Fruit fly (Drosophila melanogaster) whole organism, embryonic: Measurements from ENCODE around the gene gammaCOP.

Experiments
- Atf-2 ChIP-seq: fragments of 200-800 bp; sonication (Bioruptor generic); optimal IDR thresholded peaks from 2 replicates; lab custom pipeline; 2016; ENCODE audit warnings: missing biosample characterization, missing genetic modification characterization
- Bgb ChIP-seq: fragments of 200-800 bp; sonication (Bioruptor generic); IDR thresholded peaks from 2 replicates; pipeline ENCODE4 v1.3.6; 2022; ENCODE audit warnings: missing biosample characterization, missing genetic modification characterization; ENCODE audit not compliant: partially characterized antibody
- Blimp-1 ChIP-seq: fragments of 200-800 bp; sonication (Bioruptor generic); optimal IDR thresholded peaks from 3 replicates; lab custom pipeline; 2018; ENCODE audit warnings: missing biosample characterization, missing genetic modification characterization, mild to moderate bottlenecking, moderate library complexity, missing genetic modification reagents
- CG11504 ChIP-seq: fragments of 200-800 bp; sonication (Bioruptor generic); optimal IDR thresholded peaks from 3 replicates; lab custom pipeline; 2019; ENCODE audit warnings: missing biosample characterization, mild to moderate bottlenecking, missing genetic modification characterization, moderate library complexity
- CG11560 ChIP-seq: fragments of 200-800 bp; sonication (Bioruptor generic); IDR thresholded peaks from 3 replicates; pipeline ENCODE4 v1.3.6; 2022; ENCODE audit warnings: missing biosample characterization, missing genetic modification characterization
- CG12071 ChIP-seq: fragments of 200-800 bp; sonication (Bioruptor generic); optimal IDR thresholded peaks from 3 replicates; lab custom pipeline; 2018; ENCODE audit warnings: missing biosample characterization, mild to moderate bottlenecking, missing genetic modification characterization
- CG12219 ChIP-seq: fragments of 200-800 bp; sonication (Bioruptor generic); optimal IDR thresholded peaks from 3 replicates; lab custom pipeline; 2018; ENCODE audit warnings: missing biosample characterization, mild to moderate bottlenecking, missing genetic modification characterization
- CG1529 ChIP-seq: fragments of 200-800 bp; sonication (Bioruptor generic); optimal IDR thresholded peaks from 3 replicates; lab custom pipeline; 2018; ENCODE audit warnings: missing biosample characterization, missing genetic modification characterization
- CG16813 ChIP-seq: fragments of 200-800 bp; sonication (Bioruptor generic); IDR thresholded peaks from 3 replicates; pipeline ENCODE4 v1.3.6; 2022; ENCODE audit warnings: missing biosample characterization, missing genetic modification characterization; ENCODE audit not compliant: partially characterized antibody
- CG16815 ChIP-seq: fragments of 200-800 bp; sonication (Bioruptor generic); optimal IDR thresholded peaks from 3 replicates; lab custom pipeline; 2017; ENCODE audit warnings: missing biosample characterization, mild to moderate bottlenecking, missing genetic modification characterization
- CG18476 ChIP-seq: fragments of 200-800 bp; sonication (Bioruptor generic); optimal IDR thresholded peaks from 2 replicates; lab custom pipeline; 2016; ENCODE audit warnings: missing biosample characterization, mild to moderate bottlenecking, missing genetic modification characterization
- CG30431 ChIP-seq: fragments of 200-800 bp; sonication (Bioruptor generic); optimal IDR thresholded peaks from 2 replicates; lab custom pipeline; 2017; ENCODE audit warnings: missing biosample characterization, missing genetic modification characterization
- CG31441 ChIP-seq: fragments of 200-800 bp; sonication (Bioruptor generic); IDR thresholded peaks from 2 replicates; pipeline ENCODE4 v1.3.6; 2022; ENCODE audit warnings: missing biosample characterization, missing genetic modification characterization
- CG3407 ChIP-seq: fragments of 200-800 bp; sonication (Bioruptor generic); optimal IDR thresholded peaks from 2 replicates; lab custom pipeline; 2018; ENCODE audit warnings: missing biosample characterization, mild to moderate bottlenecking, missing genetic modification characterization
- CG3726 ChIP-seq: fragments of 200-800 bp; sonication (Bioruptor generic); IDR thresholded peaks from 3 replicates; pipeline ENCODE4, ENCODE4 v1.3.6; 2022; ENCODE audit warnings: missing biosample characterization, missing genetic modification characterization
- CG43689 ChIP-seq: fragments of 200-800 bp; sonication (Bioruptor generic); IDR thresholded peaks from 2 replicates; pipeline ENCODE4 v1.3.6; 2022; ENCODE audit warnings: missing biosample characterization, missing genetic modification characterization
- CG5180 ChIP-seq: fragments of 200-800 bp; sonication (Bioruptor generic); optimal IDR thresholded peaks from 3 replicates; lab custom pipeline; 2017; ENCODE audit warnings: missing biosample characterization, missing genetic modification characterization, mild to moderate bottlenecking, moderate library complexity, missing genetic modification reagents
- CG7357 ChIP-seq: fragments of 200-800 bp; sonication (Bioruptor generic); IDR thresholded peaks from 3 replicates; pipeline ENCODE4 v1.3.6; 2022; ENCODE audit warnings: missing biosample characterization, missing genetic modification characterization
- CkIIα-i1 ChIP-seq: fragments of 200-800 bp; sonication (Bioruptor generic); IDR thresholded peaks from 2 replicates; pipeline ENCODE4 v1.3.6; 2022; ENCODE audit warnings: missing biosample characterization, missing genetic modification characterization
- Dbx ChIP-seq: fragments of 200-800 bp; sonication (Bioruptor generic); IDR thresholded peaks from 3 replicates; pipeline ENCODE4 v1.3.6; 2022; ENCODE audit warnings: missing biosample characterization, missing genetic modification characterization
- Dp ChIP-seq: fragments of 200-800 bp; sonication (Bioruptor generic); optimal IDR thresholded peaks from 2 replicates; lab custom pipeline; 2018; ENCODE audit warnings: missing biosample characterization, mild to moderate bottlenecking, missing genetic modification characterization, moderate library complexity
- Eip74EF ChIP-seq, 2 experiments: fragments of 200-800 bp in 1 of 2; fragments of >200 bp in 1 of 2; sonication (Bioruptor generic) in 1 of 2; optimal IDR thresholded peaks; 2 replicates each; lab custom pipeline; 2017 to 2019; ENCODE audit warnings: missing biosample characterization in 2 of 2, missing genetic modification characterization in 2 of 2, mild to moderate bottlenecking in 1 of 2, moderate library complexity in 1 of 2
- Ets65A ChIP-seq: fragments of 200-800 bp; sonication (Bioruptor generic); peaks from one replicate; lab custom pipeline; 2016; ENCODE audit warnings: missing biosample characterization, missing genetic modification characterization
- HLH4C ChIP-seq: fragments of 200-800 bp; sonication (Bioruptor generic); IDR thresholded peaks from 3 replicates; pipeline ENCODE4 v1.3.6; 2022; ENCODE audit warnings: missing biosample characterization, missing genetic modification characterization; ENCODE audit not compliant: partially characterized antibody
- Hey ChIP-seq: fragments of 200-800 bp; sonication (Bioruptor generic); optimal IDR thresholded peaks from 3 replicates; lab custom pipeline; 2018; ENCODE audit warnings: missing biosample characterization, mild to moderate bottlenecking, missing genetic modification characterization
- Hr51 ChIP-seq, 2 experiments: fragments of 200-800 bp; sonication (Bioruptor generic); optimal IDR thresholded peaks; 2 replicates in 1 of 2; 3 replicates in 1 of 2; lab custom pipeline; 2016 to 2018; ENCODE audit warnings: missing biosample characterization in 2 of 2, missing genetic modification characterization in 2 of 2, mild to moderate bottlenecking in 1 of 2, moderate library complexity in 1 of 2
- Mrtf ChIP-seq: fragments of 200-800 bp; sonication (Bioruptor generic); IDR thresholded peaks from 3 replicates; pipeline ENCODE4 v1.3.6; 2022; ENCODE audit warnings: missing biosample characterization, missing genetic modification characterization
- NC2β ChIP-seq: fragments of 200-800 bp; sonication (Bioruptor generic); optimal IDR thresholded peaks from 2 replicates; lab custom pipeline; 2016; ENCODE audit warnings: missing biosample characterization, missing genetic modification characterization
- Side ChIP-seq: fragments of 200-800 bp; sonication (Bioruptor generic); optimal IDR thresholded peaks from 2 replicates; lab custom pipeline; 2016; ENCODE audit warnings: missing biosample characterization, missing genetic modification characterization
- Trl ChIP-seq, 3 experiments: fragments of >200 bp in 2 of 3; fragments of 200-800 bp in 1 of 3; sonication (Bioruptor generic) in 1 of 3; optimal IDR thresholded peaks; 2 replicates in 1 of 3; 3 replicates in 2 of 3; lab custom pipeline; 2016 to 2017; ENCODE audit warnings: missing biosample characterization in 1 of 3, missing genetic modification characterization in 1 of 3
- aop ChIP-seq: fragments of 200-800 bp; sonication (Bioruptor generic); IDR thresholded peaks from 2 replicates; pipeline ENCODE4 v1.3.6; 2022; ENCODE audit warnings: missing biosample characterization, missing genetic modification characterization
- cad ChIP-seq: fragments of >200 bp; optimal IDR thresholded peaks from 2 replicates; lab custom pipeline; 2017; ENCODE audit warnings: missing biosample characterization, missing genetic modification characterization
- crc ChIP-seq: fragments of 200-800 bp; sonication (Bioruptor generic); optimal IDR thresholded peaks from 2 replicates; lab custom pipeline; 2016; ENCODE audit warnings: missing biosample characterization, missing genetic modification characterization
- da ChIP-seq: fragments of 200-800 bp; sonication (Bioruptor generic); optimal IDR thresholded peaks from 2 replicates; lab custom pipeline; 2016; ENCODE audit warnings: missing biosample characterization, missing genetic modification characterization
- dmrt11E ChIP-seq: fragments of 200-800 bp; sonication (Bioruptor generic); optimal IDR thresholded peaks from 3 replicates; lab custom pipeline; 2018; ENCODE audit warnings: missing biosample characterization, mild to moderate bottlenecking, missing genetic modification characterization, moderate library complexity
- en ChIP-seq: fragments of 200-800 bp; sonication (Bioruptor generic); optimal IDR thresholded peaks from 2 replicates; lab custom pipeline; 2016; ENCODE audit warnings: missing biosample characterization, missing genetic modification characterization
- insv ChIP-seq, 2 experiments: fragments of 200-800 bp; sonication (Bioruptor generic); optimal IDR thresholded peaks; 3 replicates each; lab custom pipeline; 2016 to 2018; ENCODE audit warnings: missing biosample characterization in 2 of 2, missing genetic modification characterization in 2 of 2
- pan ChIP-seq, 4 experiments: fragments of >200 bp in 3 of 4; fragments of 200-800 bp in 1 of 4; sonication (Bioruptor generic) in 1 of 4; optimal IDR thresholded peaks in 3 of 4; IDR thresholded peaks in 1 of 4; 2 replicates each; pipeline versions ENCODE4 v1.3.6 to Lab custom; 2017 to 2022; ENCODE audit warnings: missing biosample characterization in 2 of 4, missing genetic modification characterization in 2 of 4, mixed read lengths in 1 of 4
- peb ChIP-seq: fragments of 200-800 bp; sonication (Bioruptor generic); IDR thresholded peaks from 2 replicates; pipeline ENCODE4 v1.3.6; 2022; ENCODE audit warnings: missing biosample characterization, missing genetic modification characterization
- pfk ChIP-seq: fragments of 200-800 bp; sonication (Bioruptor generic); optimal IDR thresholded peaks from 2 replicates; lab custom pipeline; 2018; ENCODE audit warnings: missing biosample characterization, mild to moderate bottlenecking, missing genetic modification characterization, moderate library complexity
- row ChIP-seq: fragments of 200-800 bp; sonication (Bioruptor generic); IDR thresholded peaks from 3 replicates; pipeline ENCODE4 v1.3.6; 2022; ENCODE audit warnings: missing biosample characterization, missing genetic modification characterization
- schlank ChIP-seq: fragments of 200-800 bp; sonication (Bioruptor generic); optimal IDR thresholded peaks from 2 replicates; lab custom pipeline; 2018; ENCODE audit warnings: missing biosample characterization, mild to moderate bottlenecking, missing genetic modification characterization
- so ChIP-seq: fragments of 200-800 bp; sonication (Bioruptor generic); IDR thresholded peaks from 3 replicates; pipeline ENCODE4 v1.3.6; 2022; ENCODE audit warnings: missing biosample characterization, missing genetic modification characterization
- stwl ChIP-seq: fragments of 200-800 bp; sonication (Bioruptor generic); optimal IDR thresholded peaks from 3 replicates; lab custom pipeline; 2018; ENCODE audit warnings: missing biosample characterization, mild to moderate bottlenecking, missing genetic modification characterization, moderate library complexity
- trem ChIP-seq: fragments of 200-800 bp; optimal IDR thresholded peaks from 3 replicates; lab custom pipeline; 2019; ENCODE audit warnings: missing biosample characterization, mild to moderate bottlenecking, missing genetic modification characterization, moderate library complexity
- ttk ChIP-seq: fragments of 200-800 bp; sonication (Bioruptor generic); IDR thresholded peaks from 2 replicates; pipeline ENCODE4 v2.1.2; 2022; ENCODE audit warnings: missing biosample characterization, missing genetic modification characterization
- zen ChIP-seq: fragments of 200-800 bp; sonication (Bioruptor generic); optimal IDR thresholded peaks from 3 replicates; lab custom pipeline; 2018; ENCODE audit warnings: missing biosample characterization, mild to moderate bottlenecking, missing genetic modification characterization, moderate library complexity
- zen2 ChIP-seq: fragments of 200-800 bp; sonication (Bioruptor generic); IDR thresholded peaks from 3 replicates; pipeline ENCODE4 v1.3.6; 2022; ENCODE audit warnings: missing biosample characterization, missing genetic modification characterization; ENCODE audit not compliant: partially characterized antibody

gammaCOP gene

dm6 chr3R:31592256-31592879 lies 20.4 kb downstream of the gammaCOP start, which contains the start of gene CG1774 (continued):
- TF ChIP-seq Mrtf (GFP tag; lab: Robert Waterston, UW) (peak; percentile 41; the same call in 1 of the 3 replicates), Bgb (GFP tag; lab: Robert Waterston, UW) (no peak), Atf-2 (GFP tag; lab: Kevin White, UChicago) (peak; percentile 60), schlank (tag; lab: Kevin White, UChicago) (peak; percentile 78), en (peak; percentile 52), CG11560 (tag; lab: Robert Waterston, UW) (peak; percentile 52; the same call in 1 of the 3 replicates), HLH4C (GFP tag; lab: Robert Waterston, UW) (no peak), CG1529 (peak; percentile 37), CkIIα-i1 (no peak), pfk (GFP tag; lab: Kevin White, UChicago) (no peak), CG11504 (tag; lab: Kevin White, UChicago) (peak; percentile 81), CG16813 (GFP tag; lab: Robert Waterston, UW) (no peak), da (GFP tag; lab: Kevin White, UChicago) (no peak), ttk (peak; percentile 36; the same call in 1 of the 2 replicates), CG31441 (peak; percentile 64), Blimp-1 (peak; percentile 68), Eip74EF (GFP tag; optimal IDR thresholded peaks at IDR 0.05; lab: Kevin White, UChicago) (peak in 1 of 2 experiments; percentile 37), pan (optimal IDR thresholded peaks at IDR 0.05; lab: Kevin White, UChicago) (no peak), pan (GFP tag; optimal IDR thresholded peaks at IDR 0.05 in 1 of 2, IDR thresholded peaks at IDR 0.05 in 1 of 2) (peak in 1 of 2 experiments; percentile 80), CG12219 (GFP tag; lab: Kevin White, UChicago) (peak; percentile 66), CG3407 (GFP tag; lab: Kevin White, UChicago) (peak; percentile 37), crc (peak; percentile 88), stwl (tag; lab: Kevin White, UChicago) (no peak), Trl (optimal IDR thresholded peaks at IDR 0.05; lab: Kevin White, UChicago) (peak in 1 of 2 experiments; percentile 13), Trl (GFP tag; optimal IDR thresholded peaks at IDR 0.05; lab: Kevin White, UChicago) (peak; percentile 78), zen2 (GFP tag; lab: Robert Waterston, UW) (no peak), CG16815 (peak; percentile 60), CG18476 (GFP tag; lab: Kevin White, UChicago) (peak; percentile 69), Hey (tag; lab: Kevin White, UChicago) (no peak), dmrt11E (tag; lab: Kevin White, UChicago) (peak; percentile 43), NC2β (GFP tag; lab: Kevin White, UChicago) (peak; percentile 52), CG7357 (GFP tag; lab: Robert Waterston, UW) (no peak), so (GFP tag; lab: Robert Waterston, UW) (peak; percentile 47; the same call in 1 of the 3 replicates), peb (no peak), cad (no peak), Dbx (peak; percentile 90), CG3726 (GFP tag; lab: Robert Waterston, UW) (no peak), zen (tag; lab: Kevin White, UChicago) (peak; percentile 53), insv (GFP tag; optimal IDR thresholded peaks at IDR 0.05; lab: Kevin White, UChicago) (no peak), CG43689 (0 out of 2 replicates have a peak, but pooled peaks have one; percentile 6), CG30431 (GFP tag; lab: Kevin White, UChicago) (peak; percentile 43), CG5180 (GFP tag; lab: Kevin White, UChicago) (peak; percentile 16), row (peak; percentile 89), Ets65A (GFP tag; lab: Kevin White, UChicago) (peak; percentile 96), Hr51 (GFP tag; optimal IDR thresholded peaks at IDR 0.05; lab: Kevin White, UChicago) (peak; percentile 16 to 73), Side (GFP tag; lab: Kevin White, UChicago) (peak; percentile 74), Dp (GFP tag; lab: Kevin White, UChicago) (no peak), trem (peak; percentile 37), aop (GFP tag; lab: Robert Waterston, UW) (no peak), CG12071 (peak; percentile 72)
